Worm (Caenorhabditis elegans) whole organism, L3 larva: ENCODE measurements around the gene nhr-107.

Experiments used
- elt-2 ChIP-seq: sonication (generic microtip); optimal IDR thresholded peaks from 2 replicates; lab custom pipeline; 2016; ENCODE audit warnings: missing genetic modification reagents, mild to moderate bottlenecking, missing genetic modification characterization, missing compliant biosample characterization
- pha-4 ChIP-seq: fragments of 150-350 bp; optimal IDR thresholded peaks from 2 replicates; lab custom pipeline; 2014; ENCODE audit warnings: missing biosample characterization, missing genetic modification reagents, missing genetic modification characterization

ce11 chrV:6969950-6970532 is 26.9 kb downstream of the nhr-107 start, which contains the start of gene ptr-15:
- TF ChIP-seq pha-4 (tag; lab: Kevin White, UChicago): no peak
- no peak for TF ChIP-seq elt-2 (tag; lab: Kevin White, UChicago)
